Fruit fly (Drosophila melanogaster): ENCODE results near the gene CG14262.

CG14262 gene

DNA sequence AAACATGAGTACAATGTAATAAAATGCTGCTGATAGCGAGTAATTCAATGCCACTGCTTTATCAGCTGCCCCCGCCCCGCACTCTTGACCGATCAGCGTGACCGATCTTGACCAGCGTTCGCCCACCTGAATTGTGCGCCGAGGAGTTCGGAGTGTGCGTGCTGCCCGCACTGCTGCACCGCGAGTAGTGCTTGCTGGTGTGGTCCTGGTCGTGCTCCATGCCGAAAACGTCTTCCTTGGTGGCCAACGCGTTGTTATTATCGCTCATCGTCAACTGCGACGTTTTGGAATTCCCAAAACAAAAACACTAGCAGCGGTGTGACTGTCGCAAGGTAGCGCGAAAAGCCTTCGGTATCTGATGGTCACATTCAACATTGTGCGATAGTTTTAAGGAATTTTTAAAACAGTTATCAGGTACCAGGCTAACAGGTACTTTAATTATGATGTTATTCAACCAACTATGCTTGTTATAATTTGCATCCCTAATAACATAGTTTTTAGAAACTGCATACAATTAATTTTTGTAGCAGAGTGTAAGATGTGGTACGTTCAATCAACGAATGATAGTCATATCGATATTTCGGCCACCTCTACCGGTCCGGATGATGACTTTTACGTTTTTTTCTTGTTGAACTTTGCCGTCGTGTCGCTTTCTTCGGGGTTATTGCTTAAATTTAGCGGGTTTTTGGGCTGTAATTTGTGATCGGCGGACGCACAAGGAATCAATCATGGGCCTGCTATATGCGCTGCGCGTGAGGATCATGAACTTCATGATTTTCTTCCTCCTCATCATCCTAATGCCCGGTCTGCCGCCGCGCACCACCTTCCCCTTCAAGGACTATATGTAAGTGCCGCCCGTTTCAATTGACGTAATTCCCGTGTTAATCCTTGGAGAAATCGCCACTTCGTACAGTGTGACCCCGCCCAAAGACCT lies 23.2 kb upstream of the CG14262 start, which contains the start of the genes bigmax and Hmu (continued):
- TF ChIP-seq CG10565 (GFP tag; optimal IDR thresholded peaks at IDR 0.05) (peak; percentile 36), btn (GFP tag; optimal IDR thresholded peaks at IDR 0.05) (no peak), insv (GFP tag; optimal IDR thresholded peaks at IDR 0.05) (peak in 1 of 2 experiments; percentile 38), z (GFP tag; IDR thresholded peaks at IDR 0.05) (no peak), dati (GFP tag; IDR thresholded peaks at IDR 0.05) (peak; percentile 49; the same call in 1 of the 2 replicates), CG10543 (GFP tag; optimal IDR thresholded peaks at IDR 0.05) (peak; percentile 79), grau (tag; optimal IDR thresholded peaks at IDR 0.05) (peak; percentile 85), YL-1 (GFP tag; optimal IDR thresholded peaks at IDR 0.05) (peak; percentile 94), Hr78 (GFP tag; optimal IDR thresholded peaks at IDR 0.05) (peak in 1 of 2 experiments; percentile 80), MBD-R2 (GFP tag; IDR thresholded peaks at IDR 0.05) (peak; percentile 88; the same call in 1 of the 2 replicates), CG1792 (GFP tag; optimal IDR thresholded peaks at IDR 0.05) (peak; percentile 88), CG4282 (GFP tag; optimal IDR thresholded peaks at IDR 0.05) (peak; percentile 78), tup (GFP tag; optimal IDR thresholded peaks at IDR 0.05) (peak; percentile 16), dysf (GFP tag; IDR thresholded peaks at IDR 0.05) (peak; percentile 84), CG18011 (GFP tag; optimal IDR thresholded peaks at IDR 0.05) (peak; percentile 54), hkb (optimal IDR thresholded peaks at IDR 0.05) (no peak), hkb (GFP tag; IDR thresholded peaks at IDR 0.05) (peak; percentile 83), CG6689 (GFP tag; IDR thresholded peaks at IDR 0.05) (peak; percentile 79), al (GFP tag; IDR thresholded peaks at IDR 0.05) (peak; percentile 79), CG17359 (tag; optimal IDR thresholded peaks at IDR 0.05) (peak; percentile 81), CkIIα-i1 (GFP tag; IDR thresholded peaks at IDR 0.05) (no peak), nerfin-2 (GFP tag; IDR thresholded peaks at IDR 0.05; ENCODE audit: partially characterized antibody) (peak; percentile 76), CG7372 (GFP tag; IDR thresholded peaks at IDR 0.05) (peak; percentile 81), E2f1 (GFP tag; IDR thresholded peaks at IDR 0.05) (peak; percentile 78), Gsc (GFP tag; IDR thresholded peaks at IDR 0.05) (no peak), CG2116 (GFP tag; optimal IDR thresholded peaks at IDR 0.05) (peak; percentile 78), pros (GFP tag; optimal IDR thresholded peaks at IDR 0.05) (no peak), Nf-YB (GFP tag; optimal IDR thresholded peaks at IDR 0.05) (peak; percentile 55), eyg (GFP tag; optimal IDR thresholded peaks at IDR 0.05) (peak; percentile 81), gcm (GFP tag; optimal IDR thresholded peaks at IDR 0.05) (peak; percentile 62), CG4424 (GFP tag; optimal IDR thresholded peaks at IDR 0.05) (peak; percentile 81), Antp (GFP tag; optimal IDR thresholded peaks at IDR 0.05) (peak; percentile 91), Oli (tag; optimal IDR thresholded peaks at IDR 0.05) (peak; percentile 68), trem (tag; optimal IDR thresholded peaks at IDR 0.05) (peak; percentile 91), gsb (GFP tag; IDR thresholded peaks at IDR 0.05) (0 out of 2 replicates have a peak, but pooled peaks have one; percentile 48), tx (GFP tag; optimal IDR thresholded peaks at IDR 0.05) (peak; percentile 85), CG30403 (GFP tag; optimal IDR thresholded peaks at IDR 0.05) (peak; percentile 89), jumu (GFP tag; optimal IDR thresholded peaks at IDR 0.05) (peak; percentile 89), CG8478 (optimal IDR thresholded peaks at IDR 0.05) (no peak), tio (GFP tag; optimal IDR thresholded peaks at IDR 0.05) (no peak), disco-r (GFP tag; optimal IDR thresholded peaks at IDR 0.05) (peak; percentile 61), CG13775 (GFP tag; optimal IDR thresholded peaks at IDR 0.05) (peak; percentile 86), gcm2 (GFP tag; optimal IDR thresholded peaks at IDR 0.05) (peak; percentile 50), wek (GFP tag; optimal IDR thresholded peaks at IDR 0.05) (peak; percentile 13), CG12219 (GFP tag; optimal IDR thresholded peaks at IDR 0.05) (peak; percentile 51), Deaf1 (tag; optimal IDR thresholded peaks at IDR 0.05) (peak; percentile 54), pzg (GFP tag; optimal IDR thresholded peaks at IDR 0.05) (peak; percentile 96), MESR4 (GFP tag; optimal IDR thresholded peaks at IDR 0.05) (peak; percentile 89), maf-S (GFP tag; optimal IDR thresholded peaks at IDR 0.05) (peak; percentile 84)
